Worm (Caenorhabditis elegans) whole organism, mixed stage, embryonic: Measurements from ENCODE around the gene camt-1.

Experiments used
- bed-3 ChIP-seq: fragments of 200-800 bp; sonication (Bioruptor generic); optimal IDR thresholded peaks from 3 replicates; lab custom pipeline; 2018; ENCODE audit warnings: mild to moderate bottlenecking, missing genetic modification characterization, moderate library complexity, missing compliant biosample characterization
- blmp-1 ChIP-seq: fragments of 150-350 bp; optimal IDR thresholded peaks from 2 replicates; lab custom pipeline; 2014; ENCODE audit warnings: missing biosample characterization, missing genetic modification characterization
- ceh-39 ChIP-seq: fragments of 150-350 bp; optimal IDR thresholded peaks from 2 replicates; lab custom pipeline; 2014; ENCODE audit warnings: missing biosample characterization, missing genetic modification characterization
- ceh-43 ChIP-seq: fragments of 200-800 bp; sonication (Bioruptor generic); optimal IDR thresholded peaks from 2 replicates; lab custom pipeline; 2018; ENCODE audit warnings: mild to moderate bottlenecking, missing genetic modification characterization, moderate library complexity, missing compliant biosample characterization
- ceh-83 ChIP-seq: fragments of 200-800 bp; sonication (Bioruptor generic); optimal IDR thresholded peaks from 2 replicates; lab custom pipeline; 2018; ENCODE audit warnings: mild to moderate bottlenecking, missing genetic modification characterization, missing compliant biosample characterization
- ces-1 ChIP-seq: fragments of 150-350 bp; optimal IDR thresholded peaks from 2 replicates; lab custom pipeline; 2014; ENCODE audit warnings: missing biosample characterization, missing genetic modification reagents, missing genetic modification characterization
- cnd-1 ChIP-seq: fragments of 200-800 bp; sonication (Bioruptor generic); optimal IDR thresholded peaks from 2 replicates; lab custom pipeline; 2018; ENCODE audit warnings: mild to moderate bottlenecking, missing genetic modification characterization, missing compliant biosample characterization
- drap-1 ChIP-seq: fragments of 200-800 bp; sonication (Bioruptor generic); optimal IDR thresholded peaks from 3 replicates; lab custom pipeline; 2018; ENCODE audit warnings: mild to moderate bottlenecking, missing genetic modification characterization, missing compliant biosample characterization
- elt-1 ChIP-seq: sonication (generic microtip); optimal IDR thresholded peaks from 2 replicates; lab custom pipeline; 2017; ENCODE audit warnings: missing genetic modification characterization, mild to moderate bottlenecking, missing compliant biosample characterization, antibody characterized with exemption, moderate library complexity, borderline replicate concordance; ENCODE audit not compliant: insufficient read depth
- elt-3 ChIP-seq: fragments of 150-350 bp; optimal IDR thresholded peaks from 2 replicates; lab custom pipeline; 2014; ENCODE audit warnings: missing biosample characterization, missing genetic modification characterization
- flh-1 ChIP-seq: fragments of 200-800 bp; sonication (Bioruptor generic); optimal IDR thresholded peaks from 2 replicates; lab custom pipeline; 2018; ENCODE audit warnings: mild to moderate bottlenecking, missing genetic modification characterization, moderate library complexity, missing compliant biosample characterization
- ham-2 ChIP-seq: fragments of 200-800 bp; sonication (Bioruptor generic); optimal IDR thresholded peaks from 2 replicates; lab custom pipeline; 2018; ENCODE audit warnings: mild to moderate bottlenecking, missing genetic modification characterization, missing compliant biosample characterization
- lin-13 ChIP-seq: fragments of 150-350 bp; optimal IDR thresholded peaks from 2 replicates; lab custom pipeline; 2014; ENCODE audit warnings: missing biosample characterization, missing genetic modification characterization
- lin-32 ChIP-seq: fragments of 200-800 bp; sonication (Bioruptor generic); optimal IDR thresholded peaks from 2 replicates; lab custom pipeline; 2018; ENCODE audit warnings: mild to moderate bottlenecking, missing genetic modification characterization, missing compliant biosample characterization
- lsy-2 ChIP-seq: fragments of 150-350 bp; optimal IDR thresholded peaks from 2 replicates; lab custom pipeline; 2014; ENCODE audit warnings: missing biosample characterization, missing genetic modification characterization
- mab-5 ChIP-seq: fragments of 150-350 bp; optimal IDR thresholded peaks from 2 replicates; lab custom pipeline; 2014; ENCODE audit warnings: missing biosample characterization, missing genetic modification characterization
- mep-1 ChIP-seq: fragments of 150-350 bp; optimal IDR thresholded peaks from 2 replicates; lab custom pipeline; 2017; ENCODE audit warnings: missing biosample characterization, missing genetic modification reagents, missing genetic modification characterization, inconsistent platforms
- nhr-12 ChIP-seq: fragments of 150-350 bp; optimal IDR thresholded peaks from 2 replicates; lab custom pipeline; 2014; ENCODE audit warnings: missing biosample characterization, missing genetic modification characterization
- nhr-2 ChIP-seq: fragments of 150-350 bp; optimal IDR thresholded peaks from 2 replicates; lab custom pipeline; 2014; ENCODE audit warnings: missing biosample characterization, missing genetic modification characterization
- nhr-237 ChIP-seq: fragments of 150-350 bp; optimal IDR thresholded peaks from 2 replicates; lab custom pipeline; 2014; ENCODE audit warnings: missing biosample characterization, missing genetic modification characterization
- nhr-28 ChIP-seq: fragments of 150-350 bp; optimal IDR thresholded peaks from 2 replicates; lab custom pipeline; 2014; ENCODE audit warnings: missing biosample characterization, missing genetic modification characterization
- nhr-76 ChIP-seq: sonication (generic microtip); optimal IDR thresholded peaks from 2 replicates; lab custom pipeline; 2017; ENCODE audit warnings: missing biosample characterization, missing genetic modification characterization
- sem-2 ChIP-seq: fragments of 200-800 bp; sonication (Bioruptor generic); optimal IDR thresholded peaks from 2 replicates; lab custom pipeline; 2018; ENCODE audit warnings: mild to moderate bottlenecking, missing genetic modification characterization, missing compliant biosample characterization
- sptf-1 ChIP-seq: sonication (generic microtip); optimal IDR thresholded peaks from 2 replicates; lab custom pipeline; 2017; ENCODE audit warnings: mild to moderate bottlenecking, missing genetic modification characterization, moderate library complexity, missing compliant biosample characterization
- tbx-8 ChIP-seq: fragments of 200-800 bp; sonication (Bioruptor generic); optimal IDR thresholded peaks from 2 replicates; lab custom pipeline; 2018; ENCODE audit warnings: mild to moderate bottlenecking, missing genetic modification characterization, moderate library complexity, missing compliant biosample characterization
- unc-120 ChIP-seq: sonication (generic microtip); optimal IDR thresholded peaks from 2 replicates; lab custom pipeline; 2017; ENCODE audit warnings: missing genetic modification characterization, missing compliant biosample characterization; ENCODE audit not compliant: poor library complexity, severe bottlenecking
- unc-39 ChIP-seq: fragments of 150-350 bp; optimal IDR thresholded peaks from 2 replicates; lab custom pipeline; 2014; ENCODE audit warnings: missing biosample characterization, missing genetic modification characterization
- zip-8 ChIP-seq: fragments of 150-350 bp; optimal IDR thresholded peaks from 2 replicates; lab custom pipeline; 2014; ENCODE audit warnings: missing biosample characterization, missing genetic modification characterization
- ztf-11 ChIP-seq: fragments of 150-350 bp; optimal IDR thresholded peaks from 2 replicates; lab custom pipeline; 2014; ENCODE audit warnings: missing biosample characterization, missing genetic modification characterization

camt-1 gene

ce11 chrII:4462842-4463241 is 42.1 kb downstream of the camt-1 start:
- TF ChIP-seq unc-120 (tag; lab: Kevin White, UChicago) (no peak), sem-2 (GFP tag; lab: Kevin White, UChicago) (no peak), ztf-11 (tag; lab: Kevin White, UChicago) (no peak), lin-13 (tag; lab: Kevin White, UChicago) (no peak), elt-1 (no peak), nhr-12 (tag; lab: Kevin White, UChicago) (no peak), nhr-2 (no peak), lsy-2 (tag; lab: Kevin White, UChicago) (no peak), nhr-28 (tag; lab: Kevin White, UChicago) (no peak), mep-1 (tag; lab: Kevin White, UChicago) (no peak), nhr-237 (tag; lab: Kevin White, UChicago) (no peak), flh-1 (no peak), mab-5 (tag; lab: Kevin White, UChicago) (no peak), bed-3 (GFP tag; lab: Kevin White, UChicago) (no peak), ham-2 (GFP tag; lab: Kevin White, UChicago) (no peak), unc-39 (tag; lab: Kevin White, UChicago) (no peak), nhr-76 (tag; lab: Kevin White, UChicago) (no peak)

- TF ChIP-seq cnd-1 (no peak), sem-2 (GFP tag; lab: Kevin White, UChicago) (no peak), unc-120 (tag; lab: Kevin White, UChicago) (no peak), ceh-83 (GFP tag; lab: Kevin White, UChicago) (no peak), nhr-237 (tag; lab: Kevin White, UChicago) (no peak)
Observed at ce11 chrII:4460851-4461250, 44.1 kb downstream of the camt-1 start, which contains the start of the genes T12C9.7 and vps-18. Gene T12C9.7 (minus strand): TSS chrII:4460951. Gene vps-18 (plus strand): TSS chrII:4461130.

- TF ChIP-seq ces-1 = no peak
- no peak for TF ChIP-seq drap-1 (GFP tag; lab: Kevin White, UChicago)
- no peak for TF ChIP-seq nhr-28 (tag; lab: Kevin White, UChicago)
- TF ChIP-seq unc-39 (tag; lab: Kevin White, UChicago) = no peak
- no peak for TF ChIP-seq sem-2 (GFP tag; lab: Kevin White, UChicago)
- no peak for TF ChIP-seq lin-13 (tag; lab: Kevin White, UChicago)
- TF ChIP-seq tbx-8 = no peak
- TF ChIP-seq mep-1 (tag; lab: Kevin White, UChicago) = no peak
- TF ChIP-seq ceh-39 = no peak
- no peak for TF ChIP-seq lin-32 (GFP tag; lab: Kevin White, UChicago)
- TF ChIP-seq elt-1 = no peak
- no peak for TF ChIP-seq ham-2 (GFP tag; lab: Kevin White, UChicago)
- no peak for TF ChIP-seq zip-8 (tag; lab: Kevin White, UChicago)
Observed at ce11 chrII:4460297-4460696, 44.6 kb downstream of the camt-1 start.

- no peak for TF ChIP-seq nhr-28 (tag; lab: Kevin White, UChicago)
- TF ChIP-seq ces-1 = peak; percentile 45
- TF ChIP-seq mep-1 (tag; lab: Kevin White, UChicago) = no peak
- no peak for TF ChIP-seq cnd-1
Observed at ce11 chrII:4456024-4456423, 48.9 kb downstream of the camt-1 start.

- TF ChIP-seq zip-8 (tag; lab: Kevin White, UChicago) = no peak
- TF ChIP-seq lin-32 (GFP tag; lab: Kevin White, UChicago) = no peak
- TF ChIP-seq flh-1 = no peak
- no peak for TF ChIP-seq nhr-2
- no peak for TF ChIP-seq sptf-1 (tag; lab: Kevin White, UChicago)
- no peak for TF ChIP-seq mab-5 (tag; lab: Kevin White, UChicago)
- TF ChIP-seq elt-3 (tag; lab: Kevin White, UChicago) = no peak
- no peak for TF ChIP-seq nhr-76 (tag; lab: Kevin White, UChicago)
- TF ChIP-seq blmp-1 (tag; lab: Kevin White, UChicago) = no peak
- no peak for TF ChIP-seq mep-1 (tag; lab: Kevin White, UChicago)
- TF ChIP-seq unc-39 (tag; lab: Kevin White, UChicago) = no peak
- no peak for TF ChIP-seq nhr-28 (tag; lab: Kevin White, UChicago)
- TF ChIP-seq, all 35 proteins: peak for 0
Observed at ce11 chrII:4454823-4455222, 50.1 kb downstream of the camt-1 start.

- peak; percentile 55 for TF ChIP-seq ces-1
- TF ChIP-seq ceh-43 (GFP tag; lab: Kevin White, UChicago) = no peak
Observed at ce11 chrII:4453453-4453852, 51.5 kb downstream of the camt-1 start.
